Worm (Caenorhabditis elegans) whole organism, L2 larva: ENCODE results near the gene clec-65.

Source experiments
- R02D3.7 ChIP-seq: fragments of 150-350 bp; optimal IDR thresholded peaks from 2 replicates; lab custom pipeline; 2014; ENCODE audit warnings: missing biosample characterization, missing genetic modification characterization
- elt-3 ChIP-seq: sonication (generic microtip); optimal IDR thresholded peaks from 2 replicates; lab custom pipeline; 2017; ENCODE audit warnings: missing biosample characterization, missing genetic modification characterization
- lsy-2 ChIP-seq, 2 experiments: fragments of 150-350 bp in 1 of 2; sonication (generic microtip) in 1 of 2; optimal IDR thresholded peaks; 2 replicates each; lab custom pipeline; 2014 to 2017; ENCODE audit warnings: missing biosample characterization in 2 of 2, missing genetic modification characterization in 2 of 2
- mdl-1 ChIP-seq, 2 experiments: fragments of 150-350 bp in 1 of 2; sonication (generic microtip) in 1 of 2; optimal IDR thresholded peaks; 2 replicates each; lab custom pipeline; 2017; ENCODE audit warnings: missing biosample characterization in 2 of 2, missing genetic modification characterization in 2 of 2
- nhr-21 ChIP-seq: fragments of 150-350 bp; optimal IDR thresholded peaks from 2 replicates; lab custom pipeline; 2014; ENCODE audit warnings: missing biosample characterization, missing genetic modification characterization
- nhr-237 ChIP-seq: fragments of 150-350 bp; optimal IDR thresholded peaks from 2 replicates; lab custom pipeline; 2014; ENCODE audit warnings: missing biosample characterization, missing genetic modification characterization
- nhr-25 ChIP-seq: fragments of 150-350 bp; sonication (generic microtip); optimal IDR thresholded peaks from 3 replicates; lab custom pipeline; 2014; ENCODE audit warnings: missing biosample characterization, missing genetic modification characterization
- sma-9 ChIP-seq, 2 experiments: fragments of 150-350 bp in 1 of 2; sonication (generic microtip) in 1 of 2; optimal IDR thresholded peaks; 2 replicates each; lab custom pipeline; 2014 to 2016; ENCODE audit warnings: missing genetic modification characterization in 2 of 2, mild to moderate bottlenecking in 1 of 2, missing biosample characterization in 1 of 2, missing compliant biosample characterization in 1 of 2, missing genetic modification reagents in 1 of 2, moderate library complexity in 1 of 2
- unc-39 ChIP-seq: fragments of 150-350 bp; optimal IDR thresholded peaks from 2 replicates; lab custom pipeline; 2014; ENCODE audit warnings: missing biosample characterization, missing genetic modification characterization

DNA sequence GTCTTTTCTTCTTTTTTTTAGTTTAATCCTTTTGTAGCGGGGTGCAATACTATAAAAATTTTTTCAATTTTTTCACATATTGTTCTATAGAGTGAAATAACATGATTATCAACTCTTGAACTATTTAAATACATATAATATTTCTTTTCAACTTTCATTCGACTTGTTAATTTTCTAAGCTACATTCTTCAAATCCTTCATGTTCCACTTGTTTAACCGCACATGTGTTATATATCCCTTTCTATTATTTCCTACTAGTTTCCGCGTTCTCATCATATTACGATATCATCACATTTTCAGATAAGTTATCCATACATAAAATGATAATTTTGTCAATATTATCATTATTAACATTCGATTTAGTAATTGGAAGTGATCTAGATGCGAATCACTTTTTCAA, 45.2 kb upstream of the clec-65 start, which contains the start of gene Y46G5A.29:
- no peak for TF ChIP-seq lsy-2 (tag; optimal IDR thresholded peaks at IDR 0.05; lab: Kevin White, UChicago)
- no peak for TF ChIP-seq mdl-1 (tag; optimal IDR thresholded peaks at IDR 0.05; lab: Kevin White, UChicago)
- TF ChIP-seq sma-9 (GFP tag; optimal IDR thresholded peaks at IDR 0.05; lab: Kevin White, UChicago), result no peak
- no peak for TF ChIP-seq sma-9 (tag; optimal IDR thresholded peaks at IDR 0.05; lab: Kevin White, UChicago)
- no peak for TF ChIP-seq R02D3.7
- no peak for TF ChIP-seq elt-3 (tag; lab: Kevin White, UChicago)
- TF ChIP-seq nhr-21, result no peak
- TF ChIP-seq nhr-25, result no peak
- TF ChIP-seq nhr-237 (tag; lab: Kevin White, UChicago), result no peak
- TF ChIP-seq unc-39 (tag; lab: Kevin White, UChicago), result no peak
